Worm (Caenorhabditis elegans) whole organism, L2 larva: Measurements from ENCODE around the gene Y70C5A.4.

Experiments
- C34F6.9 ChIP-seq: fragments of 150-350 bp; optimal IDR thresholded peaks from 2 replicates; lab custom pipeline; 2014; ENCODE audit warnings: missing biosample characterization, missing genetic modification characterization
- F13H6.1 ChIP-seq: sonication (generic microtip); optimal IDR thresholded peaks from 2 replicates; lab custom pipeline; 2016; ENCODE audit warnings: missing genetic modification characterization, missing compliant biosample characterization
- Y55F3AM.14 ChIP-seq: fragments of 200-800 bp; sonication (Bioruptor generic); optimal IDR thresholded peaks from 2 replicates; lab custom pipeline; 2018; ENCODE audit warnings: mild to moderate bottlenecking, missing genetic modification characterization, missing compliant biosample characterization
- ZK546.5 ChIP-seq: sonication (generic microtip); optimal IDR thresholded peaks from 2 replicates; lab custom pipeline; 2017; ENCODE audit warnings: missing biosample characterization, missing genetic modification characterization
- alr-1 ChIP-seq: fragments of 150-350 bp; optimal IDR thresholded peaks from 2 replicates; lab custom pipeline; 2014; ENCODE audit warnings: missing biosample characterization, missing genetic modification characterization
- ama-1 ChIP-seq: fragments of 150-350 bp; optimal IDR thresholded peaks from 2 replicates; lab custom pipeline; 2018; ENCODE audit warnings: inconsistent platforms
- blmp-1 ChIP-seq: sonication (generic microtip); optimal IDR thresholded peaks from 2 replicates; lab custom pipeline; 2017; ENCODE audit warnings: missing genetic modification characterization, mild to moderate bottlenecking, missing compliant biosample characterization, antibody characterized with exemption, moderate library complexity; ENCODE audit not compliant: insufficient read depth
- ceh-16 ChIP-seq: fragments of 150-350 bp; optimal IDR thresholded peaks from 2 replicates; lab custom pipeline; 2014; ENCODE audit warnings: missing biosample characterization, missing genetic modification characterization
- ceh-82 ChIP-seq: fragments of 150-350 bp; optimal IDR thresholded peaks from 2 replicates; lab custom pipeline; 2014; ENCODE audit warnings: missing biosample characterization, missing genetic modification characterization
- crh-2 ChIP-seq: sonication (generic microtip); optimal IDR thresholded peaks from 2 replicates; lab custom pipeline; 2017; ENCODE audit warnings: missing biosample characterization, missing genetic modification characterization
- dmd-4 ChIP-seq: sonication (generic microtip); optimal IDR thresholded peaks from 2 replicates; lab custom pipeline; 2017; ENCODE audit warnings: missing biosample characterization, missing genetic modification characterization
- egl-27 ChIP-seq: sonication (generic microtip); optimal IDR thresholded peaks from 3 replicates; lab custom pipeline; 2017; ENCODE audit warnings: missing biosample characterization, missing genetic modification reagents, missing genetic modification characterization
- elt-1 ChIP-seq: fragments of 150-350 bp; optimal IDR thresholded peaks from 2 replicates; lab custom pipeline; 2014; ENCODE audit warnings: missing biosample characterization, missing genetic modification characterization
- elt-3 ChIP-seq: sonication (generic microtip); optimal IDR thresholded peaks from 2 replicates; lab custom pipeline; 2017; ENCODE audit warnings: missing biosample characterization, missing genetic modification characterization
- fos-1 ChIP-seq: fragments of 150-350 bp; optimal IDR thresholded peaks from 2 replicates; lab custom pipeline; 2014; ENCODE audit warnings: missing biosample characterization, missing genetic modification characterization
- lin-13 ChIP-seq: fragments of 150-350 bp; optimal IDR thresholded peaks from 2 replicates; lab custom pipeline; 2014; ENCODE audit warnings: missing biosample characterization, missing genetic modification reagents, missing genetic modification characterization
- lin-39 ChIP-seq: fragments of 150-350 bp; optimal IDR thresholded peaks from 2 replicates; lab custom pipeline; 2014; ENCODE audit warnings: missing biosample characterization, missing genetic modification reagents, missing genetic modification characterization
- lsy-2 ChIP-seq, 2 experiments: fragments of 150-350 bp in 1 of 2; sonication (generic microtip) in 1 of 2; optimal IDR thresholded peaks; 2 replicates each; lab custom pipeline; 2014 to 2017; ENCODE audit warnings: missing biosample characterization in 2 of 2, missing genetic modification characterization in 2 of 2
- mdl-1 ChIP-seq, 2 experiments: fragments of 150-350 bp in 1 of 2; sonication (generic microtip) in 1 of 2; optimal IDR thresholded peaks; 2 replicates each; lab custom pipeline; 2017; ENCODE audit warnings: missing biosample characterization in 2 of 2, missing genetic modification characterization in 2 of 2
- nhr-10 ChIP-seq: sonication (generic microtip); optimal IDR thresholded peaks from 2 replicates; lab custom pipeline; 2017; ENCODE audit warnings: missing biosample characterization, missing genetic modification characterization
- nhr-12 ChIP-seq: fragments of 150-350 bp; optimal IDR thresholded peaks from 2 replicates; lab custom pipeline; 2014; ENCODE audit warnings: missing biosample characterization, missing genetic modification characterization
- nhr-129 ChIP-seq: fragments of 150-350 bp; optimal IDR thresholded peaks from 2 replicates; lab custom pipeline; 2014; ENCODE audit warnings: missing biosample characterization, missing genetic modification characterization
- nhr-23 ChIP-seq: fragments of 150-350 bp; optimal IDR thresholded peaks from 2 replicates; lab custom pipeline; 2014; ENCODE audit warnings: missing biosample characterization, missing genetic modification reagents, missing genetic modification characterization
- nhr-237 ChIP-seq: fragments of 150-350 bp; optimal IDR thresholded peaks from 2 replicates; lab custom pipeline; 2014; ENCODE audit warnings: missing biosample characterization, missing genetic modification characterization
- nhr-6 ChIP-seq: fragments of 150-350 bp; optimal IDR thresholded peaks from 2 replicates; lab custom pipeline; 2014; ENCODE audit warnings: missing biosample characterization, missing genetic modification characterization
- peb-1 ChIP-seq: fragments of 150-350 bp; optimal IDR thresholded peaks from 2 replicates; lab custom pipeline; 2014; ENCODE audit warnings: missing biosample characterization, missing genetic modification characterization
- sem-4 ChIP-seq: fragments of 150-350 bp; optimal IDR thresholded peaks from 2 replicates; lab custom pipeline; 2014; ENCODE audit warnings: missing biosample characterization, missing genetic modification reagents, missing genetic modification characterization
- skn-1 ChIP-seq: sonication (generic microtip); optimal IDR thresholded peaks from 2 replicates; lab custom pipeline; 2017; ENCODE audit warnings: missing biosample characterization, missing genetic modification characterization
- sma-3 ChIP-seq: sonication (generic microtip); optimal IDR thresholded peaks from 2 replicates; lab custom pipeline; 2016; ENCODE audit warnings: missing genetic modification reagents, missing genetic modification characterization, missing compliant biosample characterization
- sma-9 ChIP-seq, 2 experiments: fragments of 150-350 bp in 1 of 2; sonication (generic microtip) in 1 of 2; optimal IDR thresholded peaks; 2 replicates each; lab custom pipeline; 2014 to 2016; ENCODE audit warnings: missing genetic modification characterization in 2 of 2, mild to moderate bottlenecking in 1 of 2, missing biosample characterization in 1 of 2, missing compliant biosample characterization in 1 of 2, missing genetic modification reagents in 1 of 2, moderate library complexity in 1 of 2
- snpc-4 ChIP-seq: fragments of 150-350 bp; optimal IDR thresholded peaks from 2 replicates; lab custom pipeline; 2014; ENCODE audit warnings: missing biosample characterization, missing genetic modification characterization
- unc-39 ChIP-seq: fragments of 150-350 bp; optimal IDR thresholded peaks from 2 replicates; lab custom pipeline; 2014; ENCODE audit warnings: missing biosample characterization, missing genetic modification characterization
- unc-55 ChIP-seq: fragments of 150-350 bp; sonication (generic microtip); optimal IDR thresholded peaks from 3 replicates; lab custom pipeline; 2014; ENCODE audit warnings: missing biosample characterization, missing genetic modification reagents, missing genetic modification characterization
- ztf-1 ChIP-seq: fragments of 200-800 bp; sonication (Bioruptor generic); conservative IDR thresholded peaks from 2 replicates; pipeline ENCODE4 v1.3.6; 2022; ENCODE audit warnings: missing genetic modification characterization, missing compliant biosample characterization
- ztf-11 ChIP-seq: sonication (generic microtip); optimal IDR thresholded peaks from 2 replicates; lab custom pipeline; 2017; ENCODE audit warnings: missing biosample characterization, missing genetic modification characterization
- ztf-4 ChIP-seq: fragments of 150-350 bp; optimal IDR thresholded peaks from 2 replicates; lab custom pipeline; 2014; ENCODE audit warnings: missing biosample characterization, missing genetic modification characterization

Gene Y70C5A.4

DNA sequence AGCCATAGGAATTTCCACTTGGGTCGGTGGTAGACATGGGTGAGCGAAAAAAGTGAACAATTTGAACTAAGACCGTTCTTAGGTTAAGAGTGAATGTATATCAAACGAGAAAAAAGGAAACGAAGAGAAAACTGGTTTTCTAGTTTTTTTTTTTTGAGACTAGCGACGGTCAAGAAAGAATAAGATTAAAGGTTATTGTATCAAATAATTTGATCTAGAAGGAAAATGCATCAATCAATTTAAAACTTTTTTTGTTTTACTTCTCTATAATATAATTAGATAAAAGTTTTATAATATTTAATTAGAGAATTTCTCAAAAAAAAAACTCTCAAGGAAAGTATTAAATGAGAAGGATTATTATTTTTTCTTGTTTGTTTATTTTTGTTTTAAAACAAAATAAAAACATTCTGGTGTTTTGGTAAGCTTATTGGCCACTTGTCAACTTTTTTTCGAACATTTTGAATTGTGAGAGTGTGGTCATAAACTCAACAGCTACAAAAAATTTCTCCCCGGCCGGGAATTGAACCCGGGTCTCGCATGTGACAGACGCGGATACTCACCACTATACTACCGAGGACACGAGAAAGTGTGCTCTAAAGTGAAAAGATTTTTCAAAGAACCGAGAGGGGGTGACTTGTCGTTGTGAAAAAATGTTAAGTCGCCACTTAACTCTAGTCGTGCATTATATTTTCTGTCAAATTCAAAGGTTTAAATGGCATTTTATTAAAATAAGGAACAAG, 27.8 kb downstream of the Y70C5A.4 start, which contains the start of gene W06G6.17:
Gene W06G6.17, minus strand, starts transcription at position 51 of the 740 bp plus-strand sequence.
- no peak for TF ChIP-seq nhr-6 (tag; lab: Kevin White, UChicago)
- no peak for TF ChIP-seq sem-4 (tag; lab: Kevin White, UChicago)
- TF ChIP-seq skn-1 (tag; lab: Kevin White, UChicago): no peak
- no peak for TF ChIP-seq alr-1 (tag; lab: Kevin White, UChicago)
- TF ChIP-seq nhr-10 (tag; lab: Kevin White, UChicago): no peak
- no peak for TF ChIP-seq unc-39 (tag; lab: Kevin White, UChicago)
- TF ChIP-seq fos-1 (tag; lab: Kevin White, UChicago): no peak
- no peak for TF ChIP-seq lin-13 (GFP tag; lab: Kevin White, UChicago)
- no peak for TF ChIP-seq elt-1 (tag; lab: Kevin White, UChicago)
- TF ChIP-seq elt-3: no peak
- TF ChIP-seq nhr-12 (tag; lab: Kevin White, UChicago): no peak
- TF ChIP-seq ztf-1 (GFP tag; lab: Robert Waterston, UW): no peak

- TF ChIP-seq crh-2 (no peak), mdl-1 (tag; optimal IDR thresholded peaks at IDR 0.05; lab: Kevin White, UChicago) (no peak), alr-1 (tag; lab: Kevin White, UChicago) (no peak), nhr-237 (tag; lab: Kevin White, UChicago) (no peak), unc-39 (tag; lab: Kevin White, UChicago) (no peak), nhr-23 (tag; lab: Kevin White, UChicago) (no peak), sem-4 (tag; lab: Kevin White, UChicago) (no peak), ceh-16 (tag; lab: Kevin White, UChicago) (no peak), snpc-4 (no peak), ztf-11 (tag; lab: Kevin White, UChicago) (no peak)
Measured at ce11 chrV:16646372-16646771, 28.8 kb downstream of the Y70C5A.4 start, which contains the start of gene W06G6.9. Gene W06G6.9, minus strand, starts transcription at chrV:16646472.

DNA sequence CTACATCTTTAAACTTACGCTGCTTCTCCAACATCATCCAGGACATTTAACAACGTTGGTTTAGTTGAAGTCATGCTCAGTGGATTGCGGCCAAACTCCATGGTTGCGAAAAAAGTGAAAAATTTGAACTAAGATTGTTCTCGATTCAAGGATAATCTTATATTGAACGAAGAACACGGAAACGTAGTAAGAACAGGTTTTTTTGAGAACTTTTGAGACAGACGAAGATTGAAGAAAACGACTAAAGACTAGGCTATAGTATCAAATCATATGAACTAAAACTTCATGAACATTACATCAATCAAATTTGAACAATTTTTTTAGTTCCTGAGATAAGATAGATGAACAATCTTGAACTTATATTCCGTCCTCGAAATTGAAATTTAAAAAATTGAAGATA, 29.5 kb downstream of the Y70C5A.4 start, which contains the start of gene W06G6.10:
Gene W06G6.10, minus strand, starts transcription at position 101 of the 400 bp plus-strand sequence.
- TF ChIP-seq unc-39 (tag; lab: Kevin White, UChicago): no peak
- TF ChIP-seq nhr-129: no peak
- no peak for TF ChIP-seq nhr-23 (tag; lab: Kevin White, UChicago)
- TF ChIP-seq nhr-6 (tag; lab: Kevin White, UChicago): no peak
- TF ChIP-seq sma-3 (GFP tag; lab: Kevin White, UChicago): no peak
- no peak for TF ChIP-seq nhr-12 (tag; lab: Kevin White, UChicago)
- no peak for TF ChIP-seq egl-27 (tag; lab: Kevin White, UChicago)
- TF ChIP-seq ama-1 (lab: Kevin White, UChicago): no peak
- TF ChIP-seq ztf-4 (tag; lab: Kevin White, UChicago): no peak
- no peak for TF ChIP-seq lsy-2 (tag; optimal IDR thresholded peaks at IDR 0.05; lab: Kevin White, UChicago)
- TF ChIP-seq elt-3: no peak
- no peak for TF ChIP-seq Y55F3AM.14 (GFP tag; lab: Kevin White, UChicago)
- no peak for TF ChIP-seq elt-1 (tag; lab: Kevin White, UChicago)
- TF ChIP-seq dmd-4: no peak
- no peak for TF ChIP-seq sma-9 (GFP tag; optimal IDR thresholded peaks at IDR 0.05; lab: Kevin White, UChicago)
- TF ChIP-seq sma-9 (tag; optimal IDR thresholded peaks at IDR 0.05; lab: Kevin White, UChicago): no peak
- no peak for TF ChIP-seq mdl-1 (tag; optimal IDR thresholded peaks at IDR 0.05; lab: Kevin White, UChicago)
- no peak for TF ChIP-seq blmp-1 (tag; lab: Kevin White, UChicago)
- no peak for TF ChIP-seq unc-55 (GFP tag; lab: Kevin White, UChicago)

ce11 chrV:16648317-16649018, 30.9 kb downstream of the Y70C5A.4 start, which contains the start of gene W06G6.20:
Gene W06G6.20, minus strand, starts transcription at chrV:16648367.
- TF ChIP-seq ama-1 (lab: Kevin White, UChicago) (no peak), peb-1 (tag; lab: Kevin White, UChicago) (no peak), nhr-12 (tag; lab: Kevin White, UChicago) (no peak), C34F6.9 (tag; lab: Kevin White, UChicago) (no peak), elt-3 (no peak), F13H6.1 (no peak), lin-13 (GFP tag; lab: Kevin White, UChicago) (no peak), ZK546.5 (tag; lab: Kevin White, UChicago) (no peak), nhr-23 (tag; lab: Kevin White, UChicago) (no peak), crh-2 (no peak), ceh-82 (tag; lab: Kevin White, UChicago) (no peak), unc-55 (GFP tag; lab: Kevin White, UChicago) (no peak), lin-39 (tag; lab: Kevin White, UChicago) (no peak)
